Worm (Caenorhabditis elegans) whole organism, L3 larva: ENCODE data around the gene Y57A10A.14.

Experiments used
- R02D3.7 ChIP-seq: fragments of 150-350 bp; optimal IDR thresholded peaks from 2 replicates; lab custom pipeline; 2014; ENCODE audit warnings: missing biosample characterization, missing genetic modification characterization
- ZK546.5 ChIP-seq: sonication (generic microtip); optimal IDR thresholded peaks from 2 replicates; lab custom pipeline; 2017; ENCODE audit warnings: missing biosample characterization, missing genetic modification characterization
- aly-2 ChIP-seq: fragments of 150-350 bp; optimal IDR thresholded peaks from 2 replicates; lab custom pipeline; 2014; ENCODE audit warnings: missing biosample characterization, missing genetic modification characterization
- ama-1 ChIP-seq: fragments of 150-350 bp; optimal IDR thresholded peaks from 2 replicates; lab custom pipeline; 2018
- ceh-28 ChIP-seq: fragments of 150-350 bp; optimal IDR thresholded peaks from 2 replicates; lab custom pipeline; 2014; ENCODE audit warnings: missing biosample characterization, missing genetic modification reagents, missing genetic modification characterization
- ceh-82 ChIP-seq: fragments of 150-350 bp; optimal IDR thresholded peaks from 2 replicates; lab custom pipeline; 2014; ENCODE audit warnings: missing biosample characterization, missing genetic modification characterization
- ceh-9 ChIP-seq: sonication (generic microtip); optimal IDR thresholded peaks from 2 replicates; lab custom pipeline; 2018; ENCODE audit warnings: missing biosample characterization, missing genetic modification characterization
- egl-27 ChIP-seq: sonication (generic microtip); optimal IDR thresholded peaks from 4 replicates; lab custom pipeline; 2017; ENCODE audit warnings: missing biosample characterization, missing genetic modification reagents, missing genetic modification characterization
- egl-5 ChIP-seq: fragments of 150-350 bp; optimal IDR thresholded peaks from 2 replicates; lab custom pipeline; 2017; ENCODE audit warnings: missing biosample characterization, missing genetic modification reagents, missing genetic modification characterization, inconsistent platforms
- elt-1 ChIP-seq: fragments of 150-350 bp; optimal IDR thresholded peaks from 2 replicates; lab custom pipeline; 2014; ENCODE audit warnings: missing biosample characterization, missing genetic modification characterization
- elt-2 ChIP-seq: sonication (generic microtip); optimal IDR thresholded peaks from 2 replicates; lab custom pipeline; 2016; ENCODE audit warnings: missing genetic modification reagents, mild to moderate bottlenecking, missing genetic modification characterization, missing compliant biosample characterization
- elt-3 ChIP-seq, 3 experiments: fragments of 150-350 bp in 1 of 3; sonication (generic microtip) in 2 of 3; optimal IDR thresholded peaks; 2 replicates in 2 of 3; 4 replicates in 1 of 3; lab custom pipeline; 2014 to 2017; ENCODE audit warnings: missing biosample characterization in 3 of 3, missing genetic modification characterization in 3 of 3
- fkh-10 ChIP-seq: sonication (generic microtip); optimal IDR thresholded peaks from 2 replicates; lab custom pipeline; 2017; ENCODE audit warnings: missing biosample characterization, missing genetic modification reagents, missing genetic modification characterization
- fkh-2 ChIP-seq: fragments of 150-350 bp; optimal IDR thresholded peaks from 2 replicates; lab custom pipeline; 2014; ENCODE audit warnings: missing biosample characterization, missing genetic modification reagents, missing genetic modification characterization
- hmg-11 ChIP-seq: sonication (generic microtip); optimal IDR thresholded peaks from 2 replicates; lab custom pipeline; 2016; ENCODE audit warnings: missing genetic modification characterization, missing compliant biosample characterization
- jun-1 ChIP-seq: fragments of 150-350 bp; optimal IDR thresholded peaks from 2 replicates; lab custom pipeline; 2014; ENCODE audit warnings: missing biosample characterization, missing genetic modification reagents, missing genetic modification characterization
- lin-15B ChIP-seq: fragments of 150-350 bp; optimal IDR thresholded peaks from 2 replicates; lab custom pipeline; 2014; ENCODE audit warnings: missing biosample characterization, missing genetic modification characterization
- lin-39 ChIP-seq: fragments of 150-350 bp; optimal IDR thresholded peaks from 2 replicates; lab custom pipeline; 2018; ENCODE audit warnings: missing biosample characterization, missing genetic modification reagents, missing genetic modification characterization
- lsy-12 ChIP-seq: sonication (generic microtip); optimal IDR thresholded peaks from 2 replicates; lab custom pipeline; 2016; ENCODE audit warnings: mild to moderate bottlenecking, missing genetic modification characterization, missing compliant biosample characterization
- mdl-1 ChIP-seq: fragments of 150-350 bp; optimal IDR thresholded peaks from 2 replicates; lab custom pipeline; 2014; ENCODE audit warnings: missing biosample characterization, missing genetic modification characterization
- mml-1 ChIP-seq: fragments of 150-350 bp; sonication (generic microtip); optimal IDR thresholded peaks from 3 replicates; lab custom pipeline; 2014; ENCODE audit warnings: missing biosample characterization, missing genetic modification characterization
- nfya-1 ChIP-seq: sonication (generic microtip); optimal IDR thresholded peaks from 2 replicates; lab custom pipeline; 2017; ENCODE audit warnings: missing genetic modification characterization, mild to moderate bottlenecking, missing compliant biosample characterization, antibody characterized with exemption, moderate library complexity; ENCODE audit not compliant: insufficient read depth
- nhr-11 ChIP-seq: fragments of 150-350 bp; optimal IDR thresholded peaks from 2 replicates; lab custom pipeline; 2014; ENCODE audit warnings: missing biosample characterization, missing genetic modification characterization
- nhr-12 ChIP-seq: fragments of 150-350 bp; optimal IDR thresholded peaks from 2 replicates; lab custom pipeline; 2014; ENCODE audit warnings: missing biosample characterization, missing genetic modification characterization
- nhr-237 ChIP-seq: fragments of 150-350 bp; optimal IDR thresholded peaks from 2 replicates; lab custom pipeline; 2014; ENCODE audit warnings: missing biosample characterization, missing genetic modification characterization
- nhr-28 ChIP-seq: fragments of 150-350 bp; optimal IDR thresholded peaks from 2 replicates; lab custom pipeline; 2014; ENCODE audit warnings: missing biosample characterization, missing genetic modification characterization
- nhr-43 ChIP-seq: sonication (generic microtip); optimal IDR thresholded peaks from 2 replicates; lab custom pipeline; 2016; ENCODE audit warnings: mild to moderate bottlenecking, missing genetic modification characterization, missing compliant biosample characterization; ENCODE audit not compliant: poor library complexity, severe bottlenecking
- nhr-67 ChIP-seq: fragments of 150-350 bp; optimal IDR thresholded peaks from 2 replicates; lab custom pipeline; 2014; ENCODE audit warnings: missing biosample characterization, missing genetic modification characterization
- nhr-76 ChIP-seq: fragments of 150-350 bp; sonication (generic microtip); optimal IDR thresholded peaks from 5 replicates; lab custom pipeline; 2014; ENCODE audit warnings: missing biosample characterization, missing genetic modification characterization
- nhr-77 ChIP-seq: fragments of 150-350 bp; optimal IDR thresholded peaks from 2 replicates; lab custom pipeline; 2014; ENCODE audit warnings: missing biosample characterization, missing genetic modification characterization
- pha-4 ChIP-seq: fragments of 150-350 bp; optimal IDR thresholded peaks from 2 replicates; lab custom pipeline; 2014; ENCODE audit warnings: missing biosample characterization, missing genetic modification reagents, missing genetic modification characterization
- pqm-1 ChIP-seq: fragments of 150-350 bp; optimal IDR thresholded peaks from 2 replicates; lab custom pipeline; 2017; ENCODE audit warnings: missing biosample characterization, missing genetic modification characterization, inconsistent platforms
- sea-2 ChIP-seq: fragments of 150-350 bp; sonication (generic microtip); optimal IDR thresholded peaks from 4 replicates; lab custom pipeline; 2014; ENCODE audit warnings: missing biosample characterization, missing genetic modification reagents, missing genetic modification characterization
- skn-1 ChIP-seq: fragments of 150-350 bp; optimal IDR thresholded peaks from 2 replicates; lab custom pipeline; 2014; ENCODE audit warnings: missing biosample characterization, missing genetic modification characterization
- snpc-4 ChIP-seq: fragments of 150-350 bp; optimal IDR thresholded peaks from 2 replicates; lab custom pipeline; 2014; ENCODE audit warnings: missing biosample characterization, missing genetic modification characterization
- tbx-2 ChIP-seq: sonication (generic microtip); optimal IDR thresholded peaks from 2 replicates; lab custom pipeline; 2016; ENCODE audit warnings: mild to moderate bottlenecking, missing genetic modification characterization, missing compliant biosample characterization
- unc-39 ChIP-seq: sonication (generic microtip); optimal IDR thresholded peaks from 4 replicates; lab custom pipeline; 2017; ENCODE audit warnings: missing biosample characterization, missing genetic modification characterization
- unc-62 ChIP-seq: fragments of 150-350 bp; sonication (generic microtip); optimal IDR thresholded peaks from 4 replicates; lab custom pipeline; 2014; ENCODE audit warnings: missing biosample characterization, missing genetic modification reagents, missing genetic modification characterization
- zag-1 ChIP-seq: fragments of 150-350 bp; optimal IDR thresholded peaks from 2 replicates; lab custom pipeline; 2014; ENCODE audit warnings: missing biosample characterization, missing genetic modification characterization
- ztf-11 ChIP-seq: fragments of 150-350 bp; optimal IDR thresholded peaks from 2 replicates; lab custom pipeline; 2014; ENCODE audit warnings: missing biosample characterization, missing genetic modification characterization
- ztf-4 ChIP-seq: fragments of 150-350 bp; optimal IDR thresholded peaks from 2 replicates; lab custom pipeline; 2014; ENCODE audit warnings: missing biosample characterization, missing genetic modification characterization

The Y57A10A.14 gene

DNA sequence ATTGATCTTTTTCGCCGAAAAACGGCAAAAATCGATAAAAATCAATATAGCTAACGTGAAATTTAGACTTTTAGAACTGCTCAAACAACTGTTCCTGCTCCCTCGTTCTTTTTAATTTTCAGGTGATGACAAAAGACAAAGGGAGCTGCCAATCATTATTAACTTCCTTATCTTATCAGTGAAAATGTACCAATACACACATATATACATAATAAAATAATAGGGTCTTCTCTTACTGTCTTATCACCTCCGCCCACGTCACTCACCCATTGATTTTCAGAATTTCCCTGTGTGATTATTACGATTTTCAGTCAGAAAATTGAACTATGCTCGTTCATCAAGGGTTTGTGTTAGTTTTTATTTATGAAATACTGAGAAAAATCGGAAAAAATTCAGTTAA lies at the start of gene Y57A10A.14:
Y57A10A.14 (plus strand) TSS at position 228 of the 400 bp plus-strand sequence.
- no peak for TF ChIP-seq elt-1 (tag; lab: Kevin White, UChicago)
- no peak for TF ChIP-seq ztf-4 (tag; lab: Kevin White, UChicago)
- no peak for TF ChIP-seq snpc-4 (tag; lab: Kevin White, UChicago)
- TF ChIP-seq ama-1 (lab: Kevin White, UChicago), result no peak
- TF ChIP-seq nhr-76 (tag; lab: Kevin White, UChicago), result no peak
- no peak for TF ChIP-seq tbx-2 (tag; lab: Kevin White, UChicago)
- no peak for TF ChIP-seq zag-1 (tag; lab: Kevin White, UChicago)
- no peak for TF ChIP-seq lin-39
- TF ChIP-seq pqm-1 (tag; lab: Kevin White, UChicago), result peak; percentile 94
- peak; percentile 8 for TF ChIP-seq ceh-28 (tag; lab: Kevin White, UChicago)
- peak; percentile 92 for TF ChIP-seq skn-1 (tag; lab: Kevin White, UChicago)
- TF ChIP-seq fkh-10 (GFP tag; lab: Kevin White, UChicago), result no peak
- no peak for TF ChIP-seq nhr-12 (tag; lab: Kevin White, UChicago)
- no peak for TF ChIP-seq nhr-237
- no peak for TF ChIP-seq nhr-67
- peak; percentile 13 for TF ChIP-seq nfya-1 (tag; lab: Kevin White, UChicago)
- no peak for TF ChIP-seq nhr-77
- peak; percentile 44 for TF ChIP-seq jun-1
- TF ChIP-seq ceh-82 (tag; lab: Kevin White, UChicago), result no peak
- no peak for TF ChIP-seq ceh-9 (tag; lab: Kevin White, UChicago)
- no peak for TF ChIP-seq mdl-1
- TF ChIP-seq sea-2 (GFP tag; lab: Kevin White, UChicago), result no peak
- no peak for TF ChIP-seq nhr-11 (tag; lab: Kevin White, UChicago)
- TF ChIP-seq lsy-12 (tag; lab: Kevin White, UChicago), result no peak
- TF ChIP-seq ztf-11, result no peak
- no peak for TF ChIP-seq R02D3.7
- peak; percentile 24 for TF ChIP-seq egl-27 (tag; lab: Kevin White, UChicago)
- TF ChIP-seq lin-15B (tag; lab: Kevin White, UChicago), result no peak
- no peak for TF ChIP-seq hmg-11 (tag; lab: Kevin White, UChicago)
- TF ChIP-seq egl-5, result no peak
- peak; percentile 98 for TF ChIP-seq elt-2 (tag; lab: Kevin White, UChicago)
- TF ChIP-seq unc-39, result no peak
- peak; percentile 58 for TF ChIP-seq pha-4 (tag; lab: Kevin White, UChicago)
- TF ChIP-seq aly-2, result no peak
- TF ChIP-seq elt-3 (tag; optimal IDR thresholded peaks at IDR 0.05; lab: Kevin White, UChicago), result no peak
- no peak for TF ChIP-seq unc-62 (GFP tag; lab: Kevin White, UChicago)
- TF ChIP-seq nhr-28 (tag; lab: Kevin White, UChicago), result no peak
- TF ChIP-seq ZK546.5 (tag; lab: Kevin White, UChicago), result no peak
- TF ChIP-seq, all 47 proteins: peak for 8

ce11 chrII:12137983-12138382 lies 47.8 kb upstream of the Y57A10A.14 start:
- TF ChIP-seq elt-1 (tag; lab: Kevin White, UChicago) (no peak), nhr-11 (tag; lab: Kevin White, UChicago) (no peak), ceh-9 (tag; lab: Kevin White, UChicago) (no peak), mml-1 (tag; lab: Kevin White, UChicago) (no peak), egl-27 (tag; lab: Kevin White, UChicago) (no peak), lin-15B (tag; lab: Kevin White, UChicago) (no peak), lin-39 (no peak), nhr-67 (no peak), skn-1 (tag; lab: Kevin White, UChicago) (no peak), R02D3.7 (no peak), pha-4 (tag; lab: Kevin White, UChicago) (no peak), fkh-2 (tag; lab: Kevin White, UChicago) (no peak), tbx-2 (tag; lab: Kevin White, UChicago) (no peak), nhr-43 (no peak), nhr-28 (tag; lab: Kevin White, UChicago) (no peak), nfya-1 (tag; lab: Kevin White, UChicago) (no peak), nhr-76 (tag; lab: Kevin White, UChicago) (no peak), zag-1 (tag; lab: Kevin White, UChicago) (no peak)
